Worm (Caenorhabditis elegans) whole organism, L4 larva: ENCODE results near the gene his-40.

Experiments
- ama-1 ChIP-seq: fragments of 150-350 bp; optimal IDR thresholded peaks from 2 replicates; lab custom pipeline; 2014; ENCODE audit warnings: inconsistent platforms, mixed read lengths
- lin-15B ChIP-seq: fragments of 150-350 bp; sonication (generic microtip); optimal IDR thresholded peaks from 3 replicates; lab custom pipeline; 2014; ENCODE audit warnings: missing biosample characterization, missing genetic modification characterization
- mep-1 ChIP-seq: fragments of 150-350 bp; sonication (generic microtip); optimal IDR thresholded peaks from 3 replicates; lab custom pipeline; 2014; ENCODE audit warnings: missing biosample characterization, missing genetic modification characterization

DNA sequence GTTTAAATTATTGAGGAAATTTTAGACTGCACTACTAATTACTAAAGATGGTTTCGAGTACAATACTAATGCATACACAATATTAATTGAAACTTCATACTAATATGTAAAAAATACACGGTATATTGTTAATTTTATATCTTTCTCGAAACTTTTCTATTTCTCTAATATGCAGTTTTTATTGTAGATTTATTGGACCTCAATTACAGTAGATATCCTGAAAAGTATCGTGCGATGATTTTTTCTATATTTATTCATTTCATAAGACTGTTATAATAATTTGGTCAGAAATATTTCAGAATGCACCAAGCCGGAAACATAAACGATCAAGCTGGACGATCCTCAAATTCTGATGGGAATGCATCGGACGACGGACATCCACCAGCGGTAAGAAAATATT lies 33.8 kb downstream of the his-40 start, which contains the start of gene C07D8.5:
- no peak for TF ChIP-seq lin-15B (tag; lab: Kevin White, UChicago)
- no peak for TF ChIP-seq ama-1 (lab: Kevin White, UChicago)
- TF ChIP-seq mep-1 = no peak
